Worm (Caenorhabditis elegans): ENCODE results near the gene grp-1.

DNA sequence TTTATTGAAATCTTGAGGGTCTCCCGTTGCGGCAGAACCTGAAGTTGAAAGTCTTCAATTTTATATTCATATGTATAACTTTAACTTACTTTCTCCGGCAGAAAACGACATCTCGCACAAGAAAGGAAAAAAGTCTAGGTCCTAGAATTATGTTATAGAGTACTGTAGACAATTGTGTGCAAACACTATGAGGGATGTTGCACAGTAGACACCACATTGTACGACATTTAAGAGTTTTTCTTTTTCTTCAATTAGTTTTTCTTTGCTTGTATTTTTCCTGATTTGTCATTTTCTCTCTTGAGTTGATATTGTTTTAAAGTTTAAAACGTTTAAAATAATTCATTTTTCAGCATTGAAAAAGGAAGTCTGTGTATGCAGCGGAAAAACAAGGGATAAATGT is at the start of gene grp-1, which contains the start of gene K06H7.7:
- TF ChIP-seq saeg-2 (GFP tag; IDR thresholded peaks at IDR 0.05) (no peak), ama-1 (optimal IDR thresholded peaks at IDR 0.05) (no peak), jun-1 (tag; optimal IDR thresholded peaks at IDR 0.05) (no peak), daf-12 (tag; optimal IDR thresholded peaks at IDR 0.05) (no peak), nhr-28 (tag; optimal IDR thresholded peaks at IDR 0.05) (no peak), fkh-10 (GFP tag; optimal IDR thresholded peaks at IDR 0.05) (no peak), mdl-1 (tag; optimal IDR thresholded peaks at IDR 0.05) (no peak), R02D3.7 (tag; optimal IDR thresholded peaks at IDR 0.05) (no peak), mep-1 (tag; optimal IDR thresholded peaks at IDR 0.05) (no peak), nhr-10 (tag; optimal IDR thresholded peaks at IDR 0.05) (no peak), ceh-82 (tag; optimal IDR thresholded peaks at IDR 0.05) (no peak), ceh-20 (GFP tag; IDR thresholded peaks at IDR 0.05) (no peak), pha-4 (GFP tag; IDR thresholded peaks at IDR 0.05) (no peak), pha-4 (tag; optimal IDR thresholded peaks at IDR 0.05) (peak; percentile 0), fos-1 (tag; optimal IDR thresholded peaks at IDR 0.05) (no peak)

Data from whole organism, L4 larva.